Worm (Caenorhabditis elegans) whole organism, midembryonic: Measurements from ENCODE around the gene C35A5.10.

Experiments used
- T22C8.4 ChIP-seq: fragments of 200-800 bp; sonication (Bioruptor generic); IDR thresholded peaks from 2 replicates; pipeline ENCODE4 v1.3.6; 2022; ENCODE audit warnings: missing genetic modification characterization, missing compliant biosample characterization
- cog-1 ChIP-seq: sonication (generic microtip); optimal IDR thresholded peaks from 2 replicates; lab custom pipeline; 2016; ENCODE audit warnings: missing genetic modification characterization, missing compliant biosample characterization
- flt-1 ChIP-seq: fragments of 200-800 bp; sonication (Bioruptor generic); IDR thresholded peaks from 2 replicates; pipeline ENCODE4 v1.3.6; 2022; ENCODE audit warnings: missing genetic modification characterization, missing compliant biosample characterization
- klf-2 ChIP-seq: fragments of 200-800 bp; sonication (Bioruptor generic); conservative IDR thresholded peaks from 2 replicates; pipeline ENCODE4 v1.3.6; 2022; ENCODE audit warnings: missing genetic modification reagents, missing genetic modification characterization, missing compliant biosample characterization
- ref-1 ChIP-seq: fragments of 200-800 bp; sonication (Bioruptor generic); conservative IDR thresholded peaks from 2 replicates; pipeline ENCODE4 v1.3.6; 2022; ENCODE audit warnings: missing genetic modification reagents, missing genetic modification characterization, missing compliant biosample characterization
- tab-1 ChIP-seq: fragments of 200-800 bp; sonication (Bioruptor generic); IDR thresholded peaks from 2 replicates; pipeline ENCODE4 v1.3.6; 2022; ENCODE audit warnings: missing genetic modification characterization, missing compliant biosample characterization
- ztf-23 ChIP-seq: fragments of 200-800 bp; sonication (Bioruptor generic); IDR thresholded peaks from 2 replicates; pipeline ENCODE4 v1.3.6; 2022; ENCODE audit warnings: missing genetic modification reagents, missing genetic modification characterization, missing compliant biosample characterization
- ztf-29 ChIP-seq: fragments of 200-800 bp; sonication (Bioruptor generic); IDR thresholded peaks from 2 replicates; pipeline ENCODE4 v1.3.6; 2022; ENCODE audit warnings: missing genetic modification reagents, missing genetic modification characterization, missing compliant biosample characterization

ce11 chrV:10472901-10473774, 30.9 kb upstream of the C35A5.10 start:
- TF ChIP-seq T22C8.4 (GFP tag; lab: Robert Waterston, UW): no peak
- no peak for TF ChIP-seq ref-1
- no peak for TF ChIP-seq ztf-23
- TF ChIP-seq klf-2 (GFP tag; lab: Robert Waterston, UW): no peak
- no peak for TF ChIP-seq ztf-29 (GFP tag; lab: Robert Waterston, UW)
- no peak for TF ChIP-seq flt-1 (GFP tag; lab: Robert Waterston, UW)
- TF ChIP-seq tab-1 (GFP tag; lab: Robert Waterston, UW): no peak
- no peak for TF ChIP-seq cog-1 (tag; lab: Kevin White, UChicago)
